Worm (Caenorhabditis elegans): ENCODE measurements around the gene nhr-102.

ce11 chrV:15876308-15876707, at the start of gene nhr-102:
- TF ChIP-seq T22C8.4 (GFP tag; IDR thresholded peaks at IDR 0.05) (no peak), flt-1 (GFP tag; IDR thresholded peaks at IDR 0.05) (no peak), ref-1 (GFP tag; conservative IDR thresholded peaks at IDR 0.05) (no peak), ztf-29 (GFP tag; IDR thresholded peaks at IDR 0.05) (no peak), klf-2 (GFP tag; conservative IDR thresholded peaks at IDR 0.05) (no peak), med-1 (GFP tag; optimal IDR thresholded peaks at IDR 0.05; ENCODE audit: insufficient read depth) (no peak), cog-1 (tag; optimal IDR thresholded peaks at IDR 0.05) (no peak), ztf-23 (GFP tag; IDR thresholded peaks at IDR 0.05) (no peak)

All from whole organism, midembryonic.